Worm (Caenorhabditis elegans): ENCODE data around the gene Y57G11C.1142.

DNA sequence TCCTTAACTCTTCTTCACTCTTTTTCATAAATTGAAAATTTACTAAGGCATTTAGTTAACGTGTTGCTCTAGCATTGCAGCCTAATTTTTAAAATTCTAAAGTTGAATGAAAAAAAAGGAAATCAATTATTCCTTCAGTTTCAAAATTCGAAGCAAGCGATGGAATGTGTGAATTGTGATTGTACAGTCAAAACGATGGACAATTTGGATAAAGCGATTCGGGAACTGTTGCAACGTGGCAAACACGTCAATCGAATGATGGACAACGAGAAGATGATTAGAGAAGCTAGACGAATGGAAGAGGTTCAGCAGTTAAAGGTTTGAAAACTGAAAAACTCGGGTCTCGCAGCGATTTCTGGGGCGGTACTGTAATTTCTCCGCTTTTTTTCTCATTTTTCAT lies 3.2 kb upstream of the Y57G11C.1142 start, which contains the start of gene Y57G11C.14:
- no peak for TF ChIP-seq med-1 (GFP tag; optimal IDR thresholded peaks at IDR 0.05; ENCODE audit: insufficient read depth)
- no peak for TF ChIP-seq klf-2 (GFP tag; conservative IDR thresholded peaks at IDR 0.05)
- TF ChIP-seq tab-1 (GFP tag; IDR thresholded peaks at IDR 0.05), result no peak
